Fruit fly (Drosophila melanogaster) whole organism, embryonic: Measurements from ENCODE around the gene CG3841.

ENCODE experiments used
- B-H2 ChIP-seq: fragments of 200-800 bp; sonication (Bioruptor generic); optimal IDR thresholded peaks from 2 replicates; lab custom pipeline; 2018; ENCODE audit warnings: missing biosample characterization, mild to moderate bottlenecking, missing genetic modification characterization
- CG10267 ChIP-seq: fragments of 200-800 bp; sonication (Bioruptor generic); optimal IDR thresholded peaks from 2 replicates; lab custom pipeline; 2018; ENCODE audit warnings: missing biosample characterization, mild to moderate bottlenecking, missing genetic modification characterization, moderate library complexity
- CG10462 ChIP-seq: fragments of 200-800 bp; sonication (Bioruptor generic); optimal IDR thresholded peaks from 2 replicates; lab custom pipeline; 2016; ENCODE audit warnings: missing biosample characterization, missing genetic modification characterization
- CG10543 ChIP-seq: fragments of 200-800 bp; sonication (Bioruptor generic); optimal IDR thresholded peaks from 3 replicates; lab custom pipeline; 2017; ENCODE audit warnings: missing biosample characterization, mild to moderate bottlenecking, missing genetic modification characterization, moderate library complexity
- CG11398 ChIP-seq: fragments of 200-800 bp; sonication (Bioruptor generic); optimal IDR thresholded peaks from 2 replicates; lab custom pipeline; 2016; ENCODE audit warnings: missing biosample characterization, missing genetic modification characterization
- CG12942 ChIP-seq: fragments of 200-800 bp; sonication (Bioruptor generic); optimal IDR thresholded peaks from 3 replicates; lab custom pipeline; 2016; ENCODE audit warnings: missing biosample characterization, missing genetic modification characterization
- CG13287 ChIP-seq: fragments of 200-800 bp; sonication (Bioruptor generic); IDR thresholded peaks from 2 replicates; pipeline ENCODE4 v1.3.6; 2022; ENCODE audit warnings: missing biosample characterization, missing genetic modification characterization; ENCODE audit not compliant: partially characterized antibody
- CG17361 ChIP-seq: fragments of 200-800 bp; sonication (Bioruptor generic); IDR thresholded peaks from 3 replicates; pipeline ENCODE4 v1.3.6; 2022; ENCODE audit warnings: missing biosample characterization, missing genetic modification characterization
- CG17829 ChIP-seq: fragments of 200-800 bp; optimal IDR thresholded peaks from 2 replicates; lab custom pipeline; 2019; ENCODE audit warnings: missing biosample characterization, mild to moderate bottlenecking, missing genetic modification characterization, moderate library complexity
- CG3065 ChIP-seq: fragments of 200-800 bp; sonication (Bioruptor generic); optimal IDR thresholded peaks from 2 replicates; lab custom pipeline; 2016; ENCODE audit warnings: missing biosample characterization, missing genetic modification characterization
- CG31224 ChIP-seq: fragments of 200-800 bp; sonication (Bioruptor generic); IDR thresholded peaks from 2 replicates; pipeline ENCODE4 v1.3.6; 2022; ENCODE audit warnings: missing biosample characterization, missing genetic modification characterization
- CG3163 ChIP-seq: fragments of 200-800 bp; sonication (Bioruptor generic); optimal IDR thresholded peaks from 3 replicates; lab custom pipeline; 2016; ENCODE audit warnings: missing biosample characterization, missing genetic modification characterization
- CG32532 ChIP-seq: fragments of 200-800 bp; sonication (Bioruptor generic); IDR thresholded peaks from 2 replicates; pipeline ENCODE4 v1.3.6; 2022; ENCODE audit warnings: missing biosample characterization, missing genetic modification characterization
- CG43689 ChIP-seq: fragments of 200-800 bp; sonication (Bioruptor generic); IDR thresholded peaks from 2 replicates; pipeline ENCODE4 v1.3.6; 2022; ENCODE audit warnings: missing biosample characterization, missing genetic modification characterization
- CG4707 ChIP-seq: fragments of 200-800 bp; sonication (Bioruptor generic); optimal IDR thresholded peaks from 2 replicates; lab custom pipeline; 2018; ENCODE audit warnings: missing biosample characterization, mild to moderate bottlenecking, missing genetic modification characterization, moderate library complexity
- CG5953 ChIP-seq: fragments of 200-800 bp; sonication (Bioruptor generic); IDR thresholded peaks from 2 replicates; pipeline ENCODE4 v1.3.6; 2022; ENCODE audit warnings: missing biosample characterization, missing genetic modification characterization
- CG6854 ChIP-seq: fragments of 200-800 bp; sonication (Bioruptor generic); optimal IDR thresholded peaks from 3 replicates; lab custom pipeline; 2017; ENCODE audit warnings: missing biosample characterization, mild to moderate bottlenecking, missing genetic modification characterization
- CG7357 ChIP-seq: fragments of 200-800 bp; sonication (Bioruptor generic); IDR thresholded peaks from 3 replicates; pipeline ENCODE4 v1.3.6; 2022; ENCODE audit warnings: missing biosample characterization, missing genetic modification characterization
- CG8478 ChIP-seq: fragments of >200 bp; optimal IDR thresholded peaks from 2 replicates; lab custom pipeline; 2018
- CG8944 ChIP-seq: fragments of 200-800 bp; sonication (Bioruptor generic); optimal IDR thresholded peaks from 3 replicates; lab custom pipeline; 2016; ENCODE audit warnings: missing biosample characterization, missing genetic modification characterization
- CG9609 ChIP-seq: fragments of 200-800 bp; sonication (Bioruptor generic); optimal IDR thresholded peaks from 3 replicates; lab custom pipeline; 2016; ENCODE audit warnings: missing biosample characterization, missing genetic modification characterization
- CTCF ChIP-seq: fragments of 200-800 bp; sonication (Bioruptor generic); optimal IDR thresholded peaks from 2 replicates; lab custom pipeline; 2017; ENCODE audit warnings: missing biosample characterization, mild to moderate bottlenecking, missing genetic modification characterization, moderate library complexity
- Chrac-16 ChIP-seq: fragments of 200-800 bp; sonication (Bioruptor generic); optimal IDR thresholded peaks from 3 replicates; lab custom pipeline; 2016; ENCODE audit warnings: missing biosample characterization, missing genetic modification characterization
- Dip2 ChIP-seq: fragments of 200-800 bp; sonication (Bioruptor generic); IDR thresholded peaks from 2 replicates; pipeline ENCODE4 v1.3.6; 2022; ENCODE audit warnings: missing biosample characterization, missing genetic modification characterization
- Fer2 ChIP-seq: fragments of 200-800 bp; sonication (Bioruptor generic); optimal IDR thresholded peaks from 2 replicates; lab custom pipeline; 2018; ENCODE audit warnings: missing biosample characterization, mild to moderate bottlenecking, missing genetic modification characterization, moderate library complexity
- NFAT ChIP-seq: fragments of 200-800 bp; sonication (Bioruptor generic); IDR thresholded peaks from 2 replicates; pipeline ENCODE4 v1.3.6; 2022; ENCODE audit warnings: missing biosample characterization, missing genetic modification characterization
- Nf-YB ChIP-seq: fragments of 200-800 bp; sonication (Bioruptor generic); optimal IDR thresholded peaks from 3 replicates; lab custom pipeline; 2019; ENCODE audit warnings: missing biosample characterization, mild to moderate bottlenecking, missing genetic modification characterization, moderate library complexity
- Oli ChIP-seq: fragments of 200-800 bp; sonication (Bioruptor generic); optimal IDR thresholded peaks from 2 replicates; lab custom pipeline; 2018; ENCODE audit warnings: missing biosample characterization, mild to moderate bottlenecking, missing genetic modification characterization, moderate library complexity
- Rfx ChIP-seq: fragments of 200-800 bp; sonication (Bioruptor generic); IDR thresholded peaks from 2 replicates; pipeline ENCODE4 v1.3.6; 2022; ENCODE audit warnings: missing biosample characterization, missing genetic modification characterization
- Sin3A ChIP-seq: fragments of >200 bp; optimal IDR thresholded peaks from 2 replicates; lab custom pipeline; 2018
- Sry-β ChIP-seq: fragments of 200-800 bp; sonication (Bioruptor generic); optimal IDR thresholded peaks from 2 replicates; lab custom pipeline; 2018; ENCODE audit warnings: missing biosample characterization, mild to moderate bottlenecking, missing genetic modification characterization, moderate library complexity
- Ssrp ChIP-seq: fragments of 200-800 bp; sonication (Bioruptor generic); optimal IDR thresholded peaks from 2 replicates; lab custom pipeline; 2018; ENCODE audit warnings: missing biosample characterization, mild to moderate bottlenecking, missing genetic modification characterization, moderate library complexity
- Xrp1 ChIP-seq: fragments of 200-800 bp; sonication (Bioruptor generic); IDR thresholded peaks from 2 replicates; pipeline ENCODE4 v1.3.6; 2022; ENCODE audit warnings: missing biosample characterization, missing genetic modification characterization
- YL-1 ChIP-seq: fragments of 200-800 bp; sonication (Bioruptor generic); optimal IDR thresholded peaks from 3 replicates; lab custom pipeline; 2017; ENCODE audit warnings: missing biosample characterization, mild to moderate bottlenecking, missing genetic modification characterization
- ab ChIP-seq: fragments of 200-800 bp; sonication (Bioruptor generic); optimal IDR thresholded peaks from 2 replicates; lab custom pipeline; 2016; ENCODE audit warnings: missing biosample characterization, missing genetic modification characterization
- amos ChIP-seq: fragments of 200-800 bp; sonication (Bioruptor generic); IDR thresholded peaks from 2 replicates; pipeline ENCODE4 v1.3.6; 2022; ENCODE audit warnings: missing biosample characterization, missing genetic modification characterization; ENCODE audit not compliant: partially characterized antibody
- ash1 ChIP-seq: fragments of 200-800 bp; sonication (Bioruptor generic); optimal IDR thresholded peaks from 2 replicates; lab custom pipeline; 2018; ENCODE audit warnings: missing biosample characterization, mild to moderate bottlenecking, missing genetic modification characterization
- ato ChIP-seq: fragments of 200-800 bp; sonication (Bioruptor generic); IDR thresholded peaks from 2 replicates; pipeline ENCODE4 v1.3.6; 2022; ENCODE audit warnings: missing biosample characterization, missing genetic modification characterization; ENCODE audit not compliant: partially characterized antibody
- cas ChIP-seq: fragments of 200-800 bp; sonication (Bioruptor generic); IDR thresholded peaks from 2 replicates; pipeline ENCODE4 v1.3.6; 2022; ENCODE audit warnings: missing biosample characterization, missing genetic modification characterization
- caup ChIP-seq: fragments of 200-800 bp; sonication (Bioruptor generic); optimal IDR thresholded peaks from 3 replicates; lab custom pipeline; 2017; ENCODE audit warnings: missing biosample characterization, mild to moderate bottlenecking, missing genetic modification characterization, moderate library complexity; ENCODE audit not compliant: severe bottlenecking
- cwo ChIP-seq: fragments of 200-800 bp; sonication (Bioruptor generic); optimal IDR thresholded peaks from 3 replicates; lab custom pipeline; 2017; ENCODE audit warnings: missing biosample characterization, missing genetic modification characterization, mild to moderate bottlenecking, moderate library complexity, missing genetic modification reagents
- disco-r ChIP-seq: fragments of 200-800 bp; sonication (Bioruptor generic); optimal IDR thresholded peaks from 2 replicates; lab custom pipeline; 2016; ENCODE audit warnings: missing biosample characterization, missing genetic modification characterization
- fd96Cb ChIP-seq: fragments of 200-800 bp; sonication (Bioruptor generic); optimal IDR thresholded peaks from 2 replicates; lab custom pipeline; 2018; ENCODE audit warnings: missing biosample characterization, mild to moderate bottlenecking, missing genetic modification characterization, moderate library complexity
- gsb-n ChIP-seq: fragments of 200-800 bp; sonication (Bioruptor generic); optimal IDR thresholded peaks from 3 replicates; lab custom pipeline; 2018; ENCODE audit warnings: missing biosample characterization, mild to moderate bottlenecking, missing genetic modification characterization
- hbn ChIP-seq: fragments of 200-800 bp; sonication (Bioruptor generic); IDR thresholded peaks from 2 replicates; pipeline ENCODE4 v1.3.6; 2022; ENCODE audit warnings: missing biosample characterization, missing genetic modification characterization; ENCODE audit not compliant: partially characterized antibody
- phol ChIP-seq: fragments of 200-800 bp; sonication (Bioruptor generic); optimal IDR thresholded peaks from 3 replicates; lab custom pipeline; 2018; ENCODE audit warnings: missing biosample characterization, mild to moderate bottlenecking, missing genetic modification characterization, moderate library complexity
- sisA ChIP-seq: fragments of 200-800 bp; sonication (Bioruptor generic); IDR thresholded peaks from 2 replicates; pipeline ENCODE4 v1.3.6; 2022; ENCODE audit warnings: missing biosample characterization, missing genetic modification characterization
- slbo ChIP-seq: fragments of 200-800 bp; sonication (Bioruptor generic); IDR thresholded peaks from 2 replicates; pipeline ENCODE4 v1.3.6; 2022; ENCODE audit warnings: missing biosample characterization, missing genetic modification characterization
- ssp ChIP-seq: fragments of 200-800 bp; sonication (Bioruptor generic); IDR thresholded peaks from 2 replicates; pipeline ENCODE4 v1.3.6; 2022; ENCODE audit warnings: missing biosample characterization, missing genetic modification characterization
- twi ChIP-seq: fragments of 200-800 bp; optimal IDR thresholded peaks from 2 replicates; lab custom pipeline; 2019; ENCODE audit warnings: missing biosample characterization, mild to moderate bottlenecking, missing genetic modification characterization, moderate library complexity

The CG3841 gene

dm6 chr2L:9569588-9570434, 19.5 kb upstream of the CG3841 start (continued):
- no peak for TF ChIP-seq hbn (GFP tag; lab: Robert Waterston, UW)
- TF ChIP-seq Ssrp (tag; lab: Kevin White, UChicago): peak; percentile 96
- peak; percentile 96 for TF ChIP-seq CG10543 (GFP tag; lab: Kevin White, UChicago)
- peak; percentile 91 for TF ChIP-seq CG12942
- TF ChIP-seq fd96Cb (tag; lab: Kevin White, UChicago): peak; percentile 96
- peak; percentile 72 for TF ChIP-seq CG9609
- TF ChIP-seq Oli (tag; lab: Kevin White, UChicago): peak; percentile 98
- peak; percentile 83 for TF ChIP-seq YL-1 (GFP tag; lab: Kevin White, UChicago)
- TF ChIP-seq CG17829 (tag; lab: Kevin White, UChicago): peak; percentile 96
- peak; percentile 67 for TF ChIP-seq CG43689 (GFP tag; lab: Robert Waterston, UW)
- peak; percentile 69 for TF ChIP-seq NFAT (GFP tag; lab: Robert Waterston, UW)
- peak; percentile 90 for TF ChIP-seq Fer2 (tag; lab: Kevin White, UChicago)
- TF ChIP-seq Dip2 (GFP tag; lab: Robert Waterston, UW): peak; percentile 35; the same call in 1 of the 2 replicates
- TF ChIP-seq CG7357 (GFP tag; lab: Robert Waterston, UW): peak; percentile 83
- TF ChIP-seq twi (tag; lab: Kevin White, UChicago): peak; percentile 92
- peak; percentile 81; the same call in 1 of the 2 replicates for TF ChIP-seq CG5953 (GFP tag; lab: Robert Waterston, UW)
- TF ChIP-seq CG17361 (GFP tag; lab: Robert Waterston, UW): peak; percentile 99
- TF ChIP-seq phol (tag; lab: Kevin White, UChicago): peak; percentile 96
- peak; percentile 38 for TF ChIP-seq CG11398 (GFP tag; lab: Kevin White, UChicago)
- peak; percentile 48 for TF ChIP-seq Sry-β (GFP tag; lab: Kevin White, UChicago)
- TF ChIP-seq ab: peak; percentile 17
- TF ChIP-seq cwo: peak; percentile 98
- TF ChIP-seq Xrp1: peak; percentile 93
- TF ChIP-seq CG10267 (tag; lab: Kevin White, UChicago): peak; percentile 92
- TF ChIP-seq Chrac-16: peak; percentile 95
- peak; percentile 65 for TF ChIP-seq CTCF (GFP tag; lab: Kevin White, UChicago)
- TF ChIP-seq amos: peak; percentile 31; the same call in 1 of the 2 replicates
- TF ChIP-seq ash1 (GFP tag; lab: Kevin White, UChicago): no peak
- TF ChIP-seq CG10462: peak; percentile 94
- peak; percentile 97 for TF ChIP-seq caup (GFP tag; lab: Kevin White, UChicago)
- TF ChIP-seq CG8944 (GFP tag; lab: Kevin White, UChicago): peak; percentile 73
- peak; percentile 85 for TF ChIP-seq CG4707
- TF ChIP-seq CG31224 (GFP tag; lab: Robert Waterston, UW): peak; percentile 82
- TF ChIP-seq Nf-YB (GFP tag; lab: Kevin White, UChicago): peak; percentile 87
- TF ChIP-seq CG6854 (GFP tag; lab: Kevin White, UChicago): peak; percentile 96
- no peak for TF ChIP-seq ato (GFP tag; lab: Robert Waterston, UW)
- peak; percentile 78 for TF ChIP-seq CG3065 (GFP tag; lab: Kevin White, UChicago)
- TF ChIP-seq ssp: peak; percentile 82
- peak; percentile 43; the same call in 1 of the 2 replicates for TF ChIP-seq CG13287
- TF ChIP-seq CG3163 (GFP tag; lab: Kevin White, UChicago): peak; percentile 53
- no peak for TF ChIP-seq CG8478 (lab: Kevin White, UChicago)
- TF ChIP-seq cas (GFP tag; lab: Robert Waterston, UW): peak; percentile 88
- TF ChIP-seq Sin3A: no peak
- peak; percentile 78 for TF ChIP-seq disco-r (GFP tag; lab: Kevin White, UChicago)
- TF ChIP-seq sisA: peak; percentile 83
- TF ChIP-seq gsb-n (tag; lab: Kevin White, UChicago): peak; percentile 89
- TF ChIP-seq slbo (GFP tag; lab: Robert Waterston, UW): peak; percentile 90
- TF ChIP-seq B-H2 (GFP tag; lab: Kevin White, UChicago): peak; percentile 91
- peak; percentile 94 for TF ChIP-seq CG32532
- TF ChIP-seq Rfx (GFP tag; lab: Robert Waterston, UW): peak; percentile 92
